Worm (Caenorhabditis elegans) whole organism, L3 larva: Measurements from ENCODE around the gene bcl-7.

Experiments used
- elt-3 ChIP-seq, 3 experiments: fragments of 150-350 bp in 1 of 3; sonication (generic microtip) in 2 of 3; optimal IDR thresholded peaks; 2 replicates in 2 of 3; 4 replicates in 1 of 3; lab custom pipeline; 2014 to 2017; ENCODE audit warnings: missing biosample characterization in 3 of 3, missing genetic modification characterization in 3 of 3
- fkh-10 ChIP-seq: sonication (generic microtip); optimal IDR thresholded peaks from 2 replicates; lab custom pipeline; 2017; ENCODE audit warnings: missing biosample characterization, missing genetic modification reagents, missing genetic modification characterization
- fkh-2 ChIP-seq: fragments of 150-350 bp; optimal IDR thresholded peaks from 2 replicates; lab custom pipeline; 2014; ENCODE audit warnings: missing biosample characterization, missing genetic modification reagents, missing genetic modification characterization
- fos-1 ChIP-seq: fragments of 150-350 bp; optimal IDR thresholded peaks from 2 replicates; lab custom pipeline; 2014; ENCODE audit warnings: missing biosample characterization, missing genetic modification characterization
- lin-15B ChIP-seq: fragments of 150-350 bp; optimal IDR thresholded peaks from 2 replicates; lab custom pipeline; 2014; ENCODE audit warnings: missing biosample characterization, missing genetic modification characterization
- nhr-11 ChIP-seq: fragments of 150-350 bp; optimal IDR thresholded peaks from 2 replicates; lab custom pipeline; 2014; ENCODE audit warnings: missing biosample characterization, missing genetic modification characterization
- nhr-12 ChIP-seq: fragments of 150-350 bp; optimal IDR thresholded peaks from 2 replicates; lab custom pipeline; 2014; ENCODE audit warnings: missing biosample characterization, missing genetic modification characterization
- nhr-77 ChIP-seq: fragments of 150-350 bp; optimal IDR thresholded peaks from 2 replicates; lab custom pipeline; 2014; ENCODE audit warnings: missing biosample characterization, missing genetic modification characterization
- skn-1 ChIP-seq: fragments of 150-350 bp; optimal IDR thresholded peaks from 2 replicates; lab custom pipeline; 2014; ENCODE audit warnings: missing biosample characterization, missing genetic modification characterization

- no peak for TF ChIP-seq elt-3 (tag; optimal IDR thresholded peaks at IDR 0.05; lab: Kevin White, UChicago)
- peak; percentile 4 for TF ChIP-seq skn-1 (tag; lab: Kevin White, UChicago)
- TF ChIP-seq nhr-11 (tag; lab: Kevin White, UChicago), result no peak
- no peak for TF ChIP-seq fkh-2
- no peak for TF ChIP-seq nhr-77 (tag; lab: Kevin White, UChicago)
- no peak for TF ChIP-seq lin-15B (tag; lab: Kevin White, UChicago)
- TF ChIP-seq fkh-10 (GFP tag; lab: Kevin White, UChicago), result no peak
- TF ChIP-seq nhr-12 (tag; lab: Kevin White, UChicago), result no peak
- no peak for TF ChIP-seq fos-1 (tag; lab: Kevin White, UChicago)
Observed at ce11 chrIII:5915926-5916325, 10.0 kb upstream of the bcl-7 start.
